Fruit fly (Drosophila melanogaster) whole organism, embryonic: Measurements from ENCODE around the gene Clbn.

ENCODE experiments used
- CG12236 ChIP-seq: fragments of 200-800 bp; sonication (Bioruptor generic); optimal IDR thresholded peaks from 2 replicates; lab custom pipeline; 2016; ENCODE audit warnings: missing biosample characterization, missing genetic modification characterization
- CG12299 ChIP-seq: fragments of 200-800 bp; sonication (Bioruptor generic); optimal IDR thresholded peaks from 2 replicates; lab custom pipeline; 2018; ENCODE audit warnings: missing biosample characterization, mild to moderate bottlenecking, missing genetic modification characterization
- CG12769 ChIP-seq: fragments of 200-800 bp; sonication (Bioruptor generic); optimal IDR thresholded peaks from 2 replicates; lab custom pipeline; 2019; ENCODE audit warnings: missing biosample characterization, mild to moderate bottlenecking, missing genetic modification characterization, moderate library complexity
- CG13123 ChIP-seq: fragments of 200-800 bp; sonication (Bioruptor generic); optimal IDR thresholded peaks from 2 replicates; lab custom pipeline; 2016; ENCODE audit warnings: missing biosample characterization, missing genetic modification characterization
- CG14014 ChIP-seq: fragments of 200-800 bp; sonication (Bioruptor generic); IDR thresholded peaks from 2 replicates; pipeline ENCODE4 v1.3.6; 2022; ENCODE audit warnings: missing biosample characterization, missing genetic modification characterization
- CG15696 ChIP-seq: fragments of 200-800 bp; sonication (Bioruptor generic); optimal IDR thresholded peaks from 2 replicates; lab custom pipeline; 2019; ENCODE audit warnings: missing biosample characterization, mild to moderate bottlenecking, missing genetic modification characterization, moderate library complexity
- CG1647 ChIP-seq: fragments of 200-800 bp; sonication (Bioruptor generic); optimal IDR thresholded peaks from 3 replicates; lab custom pipeline; 2016; ENCODE audit warnings: missing biosample characterization, missing genetic modification characterization
- CG18476 ChIP-seq: fragments of 200-800 bp; sonication (Bioruptor generic); optimal IDR thresholded peaks from 2 replicates; lab custom pipeline; 2016; ENCODE audit warnings: missing biosample characterization, mild to moderate bottlenecking, missing genetic modification characterization
- CG2889 ChIP-seq: fragments of 200-800 bp; sonication (Bioruptor generic); IDR thresholded peaks from 3 replicates; pipeline ENCODE4 v1.3.6; 2022; ENCODE audit warnings: missing biosample characterization, missing genetic modification characterization
- CG33213 ChIP-seq: fragments of 200-800 bp; sonication (Bioruptor generic); optimal IDR thresholded peaks from 3 replicates; lab custom pipeline; 2016; ENCODE audit warnings: missing biosample characterization, missing genetic modification characterization
- CG3726 ChIP-seq: fragments of 200-800 bp; sonication (Bioruptor generic); IDR thresholded peaks from 3 replicates; pipeline ENCODE4, ENCODE4 v1.3.6; 2022; ENCODE audit warnings: missing biosample characterization, missing genetic modification characterization
- CG42726 ChIP-seq: fragments of 200-800 bp; sonication (Bioruptor generic); IDR thresholded peaks from 2 replicates; pipeline ENCODE4 v1.3.6; 2022; ENCODE audit warnings: missing biosample characterization, missing genetic modification characterization; ENCODE audit not compliant: partially characterized antibody
- CG43689 ChIP-seq: fragments of 200-800 bp; sonication (Bioruptor generic); IDR thresholded peaks from 2 replicates; pipeline ENCODE4 v1.3.6; 2022; ENCODE audit warnings: missing biosample characterization, missing genetic modification characterization
- CG4424 ChIP-seq: fragments of 200-800 bp; sonication (Bioruptor generic); optimal IDR thresholded peaks from 3 replicates; lab custom pipeline; 2016; ENCODE audit warnings: missing biosample characterization, missing genetic modification characterization
- CG7271 ChIP-seq: fragments of 200-800 bp; sonication (Bioruptor generic); optimal IDR thresholded peaks from 2 replicates; lab custom pipeline; 2018; ENCODE audit warnings: missing biosample characterization, mild to moderate bottlenecking, missing genetic modification characterization, moderate library complexity
- CG7928 ChIP-seq: fragments of 200-800 bp; sonication (Bioruptor generic); optimal IDR thresholded peaks from 2 replicates; lab custom pipeline; 2017; ENCODE audit warnings: missing biosample characterization, mild to moderate bottlenecking, missing genetic modification characterization
- CG7963 ChIP-seq: fragments of 200-800 bp; sonication (Bioruptor generic); IDR thresholded peaks from 3 replicates; pipeline ENCODE4 v1.3.6; 2022; ENCODE audit warnings: missing biosample characterization, missing genetic modification characterization; ENCODE audit not compliant: partially characterized antibody
- CG9817 ChIP-seq: fragments of 200-800 bp; sonication (Bioruptor generic); optimal IDR thresholded peaks from 2 replicates; lab custom pipeline; 2018; ENCODE audit warnings: missing biosample characterization, mild to moderate bottlenecking, missing genetic modification characterization, moderate library complexity
- Chrac-16 ChIP-seq: fragments of 200-800 bp; sonication (Bioruptor generic); optimal IDR thresholded peaks from 3 replicates; lab custom pipeline; 2016; ENCODE audit warnings: missing biosample characterization, missing genetic modification characterization
- D ChIP-seq, 2 experiments: fragments of 200-800 bp in 1 of 2; fragments of >200 bp in 1 of 2; sonication (Bioruptor generic) in 1 of 2; optimal IDR thresholded peaks; 2 replicates in 1 of 2; 3 replicates in 1 of 2; lab custom pipeline; 2017; ENCODE audit warnings: mild to moderate bottlenecking in 1 of 2, missing biosample characterization in 1 of 2, missing genetic modification characterization in 1 of 2, missing genetic modification reagents in 1 of 2
- D19A ChIP-seq: fragments of 200-800 bp; optimal IDR thresholded peaks from 3 replicates; lab custom pipeline; 2019; ENCODE audit warnings: missing biosample characterization, mild to moderate bottlenecking, missing genetic modification characterization, moderate library complexity
- Dfd ChIP-seq, 2 experiments: fragments of >200 bp; optimal IDR thresholded peaks; 2 replicates each; lab custom pipeline; 2017; ENCODE audit warnings: missing biosample characterization in 2 of 2, missing genetic modification characterization in 2 of 2
- Elba2 ChIP-seq: fragments of 200-800 bp; sonication (Bioruptor generic); optimal IDR thresholded peaks from 3 replicates; lab custom pipeline; 2016; ENCODE audit warnings: missing biosample characterization, missing genetic modification characterization
- Hand ChIP-seq: fragments of 200-800 bp; sonication (Bioruptor generic); optimal IDR thresholded peaks from 2 replicates; lab custom pipeline; 2017; ENCODE audit warnings: mild to moderate bottlenecking, missing biosample characterization, missing genetic modification reagents, missing genetic modification characterization
- HmgD ChIP-seq: fragments of 200-800 bp; sonication (Bioruptor generic); optimal IDR thresholded peaks from 3 replicates; lab custom pipeline; 2016; ENCODE audit warnings: missing biosample characterization, missing genetic modification characterization
- HmgZ ChIP-seq: fragments of 200-800 bp; sonication (Bioruptor generic); optimal IDR thresholded peaks from 2 replicates; lab custom pipeline; 2018; ENCODE audit warnings: missing biosample characterization, mild to moderate bottlenecking, missing genetic modification characterization
- Hr3 ChIP-seq: fragments of 200-800 bp; sonication (Bioruptor generic); optimal IDR thresholded peaks from 3 replicates; lab custom pipeline; 2016; ENCODE audit warnings: missing biosample characterization, missing genetic modification characterization
- MBD-R2 ChIP-seq: fragments of 200-800 bp; sonication (Bioruptor generic); IDR thresholded peaks from 2 replicates; pipeline ENCODE4 v1.3.6; 2022; ENCODE audit warnings: missing biosample characterization, missing genetic modification characterization
- NK7.1 ChIP-seq: fragments of 200-800 bp; sonication (Bioruptor generic); optimal IDR thresholded peaks from 3 replicates; lab custom pipeline; 2016; ENCODE audit warnings: missing biosample characterization, missing genetic modification characterization
- Taf1 ChIP-seq: fragments of 200-800 bp; sonication (Bioruptor generic); IDR thresholded peaks from 2 replicates; pipeline ENCODE4 v1.3.6; 2022; ENCODE audit warnings: missing biosample characterization, missing genetic modification characterization
- Xbp1 ChIP-seq: fragments of 200-800 bp; sonication (Bioruptor generic); optimal IDR thresholded peaks from 3 replicates; lab custom pipeline; 2016; ENCODE audit warnings: missing biosample characterization, mild to moderate bottlenecking, missing genetic modification characterization
- ato ChIP-seq: fragments of 200-800 bp; sonication (Bioruptor generic); IDR thresholded peaks from 2 replicates; pipeline ENCODE4 v1.3.6; 2022; ENCODE audit warnings: missing biosample characterization, missing genetic modification characterization; ENCODE audit not compliant: partially characterized antibody
- bbx ChIP-seq: fragments of 200-800 bp; sonication (Bioruptor generic); IDR thresholded peaks from 2 replicates; pipeline ENCODE4 v1.3.6; 2022; ENCODE audit warnings: missing biosample characterization, missing genetic modification characterization; ENCODE audit not compliant: partially characterized antibody
- bsh ChIP-seq, 2 experiments: fragments of 200-800 bp; sonication (Bioruptor generic); optimal IDR thresholded peaks; 2 replicates each; lab custom pipeline; 2017 to 2018; ENCODE audit warnings: mild to moderate bottlenecking in 2 of 2, missing biosample characterization in 2 of 2, missing genetic modification characterization in 2 of 2, moderate library complexity in 1 of 2
- cad ChIP-seq: fragments of >200 bp; optimal IDR thresholded peaks from 2 replicates; lab custom pipeline; 2017; ENCODE audit warnings: missing biosample characterization, missing genetic modification characterization
- caup ChIP-seq: fragments of 200-800 bp; sonication (Bioruptor generic); optimal IDR thresholded peaks from 3 replicates; lab custom pipeline; 2017; ENCODE audit warnings: missing biosample characterization, mild to moderate bottlenecking, missing genetic modification characterization, moderate library complexity; ENCODE audit not compliant: severe bottlenecking
- cwo ChIP-seq: fragments of 200-800 bp; sonication (Bioruptor generic); optimal IDR thresholded peaks from 3 replicates; lab custom pipeline; 2017; ENCODE audit warnings: missing biosample characterization, missing genetic modification characterization, mild to moderate bottlenecking, moderate library complexity, missing genetic modification reagents
- eve ChIP-seq, 2 experiments: fragments of >200 bp; optimal IDR thresholded peaks; 2 replicates each; lab custom pipeline; 2017; ENCODE audit warnings: missing biosample characterization in 2 of 2, missing genetic modification characterization in 2 of 2
- ewg ChIP-seq: fragments of 200-800 bp; sonication (Bioruptor generic); optimal IDR thresholded peaks from 3 replicates; lab custom pipeline; 2017; ENCODE audit warnings: mild to moderate bottlenecking, missing biosample characterization, missing genetic modification reagents, missing genetic modification characterization
- gem ChIP-seq: fragments of 200-800 bp; sonication (Bioruptor generic); optimal IDR thresholded peaks from 2 replicates; lab custom pipeline; 2019; ENCODE audit warnings: missing biosample characterization, mild to moderate bottlenecking, missing genetic modification characterization, moderate library complexity
- ham ChIP-seq: fragments of 200-800 bp; sonication (Bioruptor generic); IDR thresholded peaks from 2 replicates; pipeline ENCODE4 v1.3.6; 2022; ENCODE audit warnings: missing biosample characterization, missing genetic modification characterization
- knrl ChIP-seq: fragments of 200-800 bp; sonication (Bioruptor generic); IDR thresholded peaks from 3 replicates; pipeline ENCODE4 v1.3.6; 2022; ENCODE audit warnings: missing biosample characterization, missing genetic modification characterization; ENCODE audit not compliant: partially characterized antibody
- lbe ChIP-seq: fragments of 200-800 bp; sonication (Bioruptor generic); optimal IDR thresholded peaks from 2 replicates; lab custom pipeline; 2016; ENCODE audit warnings: missing biosample characterization, mild to moderate bottlenecking, missing genetic modification characterization
- phol ChIP-seq: fragments of 200-800 bp; sonication (Bioruptor generic); optimal IDR thresholded peaks from 3 replicates; lab custom pipeline; 2018; ENCODE audit warnings: missing biosample characterization, mild to moderate bottlenecking, missing genetic modification characterization, moderate library complexity
- pnt ChIP-seq: fragments of 200-800 bp; sonication (Bioruptor generic); optimal IDR thresholded peaks from 3 replicates; lab custom pipeline; 2016; ENCODE audit warnings: missing biosample characterization, missing genetic modification characterization
- ro ChIP-seq: fragments of 200-800 bp; sonication (Bioruptor generic); IDR thresholded peaks from 2 replicates; pipeline ENCODE4 v1.3.6; 2022; ENCODE audit warnings: missing biosample characterization, missing genetic modification characterization
- seq ChIP-seq: fragments of 200-800 bp; sonication (Bioruptor generic); IDR thresholded peaks from 2 replicates; pipeline ENCODE4 v1.3.6; 2022; ENCODE audit warnings: missing biosample characterization, missing genetic modification characterization
- wor ChIP-seq: fragments of 200-800 bp; sonication (Bioruptor generic); IDR thresholded peaks from 2 replicates; pipeline ENCODE4 v1.3.6; 2022; ENCODE audit warnings: missing biosample characterization, missing genetic modification characterization
- zen2 ChIP-seq: fragments of 200-800 bp; sonication (Bioruptor generic); IDR thresholded peaks from 3 replicates; pipeline ENCODE4 v1.3.6; 2022; ENCODE audit warnings: missing biosample characterization, missing genetic modification characterization; ENCODE audit not compliant: partially characterized antibody
- zf30C ChIP-seq: fragments of 200-800 bp; sonication (Bioruptor generic); optimal IDR thresholded peaks from 3 replicates; lab custom pipeline; 2018; ENCODE audit warnings: missing biosample characterization, mild to moderate bottlenecking, missing genetic modification characterization

Gene Clbn

dm6 chr3R:25178521-25178920, 51.2 kb downstream of the Clbn start (continued):
- TF ChIP-seq CG2889 (peak; percentile 65; the same call in 2 of the 3 replicates), CG18476 (no peak), zen2 (GFP tag; lab: Robert Waterston, UW) (no peak), MBD-R2 (no peak), lbe (GFP tag; lab: Kevin White, UChicago) (peak; percentile 59), Hand (GFP tag; lab: Kevin White, UChicago) (no peak), CG43689 (no peak), bsh (GFP tag; optimal IDR thresholded peaks at IDR 0.05; lab: Kevin White, UChicago) (peak; percentile 25 to 86), cwo (GFP tag; lab: Kevin White, UChicago) (no peak), caup (no peak), knrl (no peak), CG13123 (GFP tag; lab: Kevin White, UChicago) (no peak), CG7271 (tag; lab: Kevin White, UChicago) (peak; percentile 51), Xbp1 (GFP tag; lab: Kevin White, UChicago) (peak; percentile 83), CG14014 (GFP tag; lab: Robert Waterston, UW) (peak; percentile 61), wor (GFP tag; lab: Robert Waterston, UW) (peak; percentile 35; the same call in 1 of the 2 replicates), eve (GFP tag; optimal IDR thresholded peaks at IDR 0.05; lab: Kevin White, UChicago) (no peak), CG4424 (peak; percentile 5), CG3726 (GFP tag; lab: Robert Waterston, UW) (no peak), gem (peak; percentile 79), phol (tag; lab: Kevin White, UChicago) (peak; percentile 53), CG9817 (tag; lab: Kevin White, UChicago) (peak; percentile 27), CG15696 (peak; percentile 87), ato (GFP tag; lab: Robert Waterston, UW) (no peak), NK7.1 (GFP tag; lab: Kevin White, UChicago) (no peak), zf30C (GFP tag; lab: Kevin White, UChicago) (no peak), HmgD (GFP tag; lab: Kevin White, UChicago) (no peak), bbx (GFP tag; lab: Robert Waterston, UW) (no peak), Hr3 (GFP tag; lab: Kevin White, UChicago) (peak; percentile 67), Taf1 (GFP tag; lab: Robert Waterston, UW) (no peak), Chrac-16 (GFP tag; lab: Kevin White, UChicago) (peak; percentile 83), pnt (GFP tag; lab: Kevin White, UChicago) (peak; percentile 3), CG42726 (GFP tag; lab: Robert Waterston, UW) (no peak), seq (GFP tag; lab: Robert Waterston, UW) (0 out of 2 replicates have a peak, but pooled peaks have one; percentile 16), HmgZ (peak; percentile 9), CG12299 (tag; lab: Kevin White, UChicago) (no peak), D (optimal IDR thresholded peaks at IDR 0.05; lab: Kevin White, UChicago) (no peak), D (GFP tag; optimal IDR thresholded peaks at IDR 0.05; lab: Kevin White, UChicago) (peak; percentile 57), D19A (tag; lab: Kevin White, UChicago) (peak; percentile 64), cad (no peak), CG7928 (GFP tag; lab: Kevin White, UChicago) (no peak), CG1647 (GFP tag; lab: Kevin White, UChicago) (no peak), ham (no peak), ewg (peak; percentile 60), CG7963 (GFP tag; lab: Robert Waterston, UW) (no peak), Elba2 (GFP tag; lab: Kevin White, UChicago) (peak; percentile 75), CG12236 (GFP tag; lab: Kevin White, UChicago) (peak; percentile 60), ro (GFP tag; lab: Robert Waterston, UW) (peak; percentile 49; the same call in 1 of the 2 replicates), CG12769 (tag; lab: Kevin White, UChicago) (peak; percentile 33), Dfd (GFP tag; optimal IDR thresholded peaks at IDR 0.05; lab: Kevin White, UChicago) (no peak), CG33213 (GFP tag; lab: Kevin White, UChicago) (peak; percentile 6)
